In the genomic region with DNA sequence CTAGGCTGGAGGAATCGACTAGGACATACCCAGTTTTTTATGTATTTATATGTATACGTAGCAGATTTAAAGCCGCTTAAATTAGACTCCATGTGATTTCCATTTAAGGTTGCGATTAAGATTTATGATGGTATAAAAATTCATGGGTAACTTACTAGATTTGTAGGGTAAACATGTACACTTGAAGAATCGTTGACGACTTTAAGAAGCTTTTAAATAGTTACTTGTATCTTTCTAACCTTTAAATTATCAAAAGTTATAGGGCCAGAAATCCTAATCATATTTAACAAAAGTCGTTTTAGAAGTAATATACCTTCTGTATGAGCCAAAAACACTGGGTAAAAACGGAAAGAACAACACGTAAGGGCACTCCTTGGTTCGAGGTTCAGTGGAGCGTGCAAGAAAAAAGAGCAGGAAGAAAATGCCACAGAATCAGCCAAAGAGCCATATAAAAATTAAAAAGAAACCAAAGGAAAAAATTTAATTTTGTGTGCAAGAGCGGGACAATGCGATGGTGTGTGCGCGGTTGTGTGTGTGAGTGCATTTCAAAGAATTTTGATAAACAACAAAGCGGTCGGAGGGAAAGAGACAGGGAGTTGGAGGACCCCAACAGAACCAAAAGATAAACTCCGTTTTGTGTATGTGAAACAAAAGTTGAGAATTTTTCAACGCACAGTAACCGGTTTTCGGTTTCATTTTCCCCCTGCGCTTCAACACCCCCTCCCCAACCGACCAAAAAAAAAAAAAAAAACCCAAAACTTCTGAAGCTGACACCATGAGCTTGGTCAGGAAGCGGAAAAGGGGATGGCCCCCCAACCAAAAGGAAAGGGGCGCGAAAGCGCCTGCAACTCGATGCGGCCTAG, we compare ENCODE assay signal across 6 fruit fly cellular contexts.
A peak's percentile ranks its signal among the peaks of the same experiment; 100 is the strongest.
TF ChIP-seq lines count a peak whose summit lies in the region.

No protein-coding gene starts in this region.

- no peak for TF ChIP-seq CTCF in whole organism, embryonic (GFP tag; optimal IDR thresholded peaks at IDR 0.05; lab: Kevin White, UChicago)

TF ChIP-seq in whole organism, 6 proteins besides CTCF, POLR2A, EP300 and RAD21:
- TF ChIP-seq Dll (optimal IDR thresholded peaks at IDR 0.05; lab: Kevin White, UChicago) (no peak), pan (optimal IDR thresholded peaks at IDR 0.05; lab: Kevin White, UChicago) (peak; percentile 88)

TF ChIP-seq in whole organism, adult, 20 proteins besides CTCF, POLR2A, EP300 and RAD21:
- TF ChIP-seq Clk (GFP tag; optimal IDR thresholded peaks at IDR 0.05; lab: Kevin White, UChicago) (no peak), tj (GFP tag; optimal IDR thresholded peaks at IDR 0.05; lab: Kevin White, UChicago) (peak; percentile 79)

TF ChIP-seq in whole organism, embryonic, 481 proteins besides CTCF, POLR2A, EP300 and RAD21 (continues in another document):
- TF ChIP-seq gsb-n (tag; optimal IDR thresholded peaks at IDR 0.05; lab: Kevin White, UChicago): peak; percentile 35
- TF ChIP-seq CG17361 (GFP tag; IDR thresholded peaks at IDR 0.05; lab: Robert Waterston, UW): peak; percentile 59; the same call in 2 of the 3 replicates
- peak; percentile 57 for TF ChIP-seq cg (GFP tag; optimal IDR thresholded peaks at IDR 0.05; lab: Kevin White, UChicago)
- peak; percentile 4 for TF ChIP-seq pnt (GFP tag; optimal IDR thresholded peaks at IDR 0.05; lab: Kevin White, UChicago)
- TF ChIP-seq Mad (GFP tag; optimal IDR thresholded peaks at IDR 0.05; lab: Kevin White, UChicago): no peak
- TF ChIP-seq CG8359 (GFP tag; optimal IDR thresholded peaks at IDR 0.05; lab: Kevin White, UChicago; ENCODE audit: borderline replicate concordance): peak; percentile 9
- peak; percentile 63 for TF ChIP-seq D19B (GFP tag; optimal IDR thresholded peaks at IDR 0.05; lab: Kevin White, UChicago)
- no peak for TF ChIP-seq Fer2 (tag; optimal IDR thresholded peaks at IDR 0.05; lab: Kevin White, UChicago)
- TF ChIP-seq CG9727 (GFP tag; optimal IDR thresholded peaks at IDR 0.05; lab: Kevin White, UChicago): peak; percentile 64
- peak; percentile 14 for TF ChIP-seq Oli (tag; optimal IDR thresholded peaks at IDR 0.05; lab: Kevin White, UChicago)
- peak in 1 of 3 experiments; percentile 63 for TF ChIP-seq lola (GFP tag; optimal IDR thresholded peaks at IDR 0.05; lab: Kevin White, UChicago)
- TF ChIP-seq pb (GFP tag; optimal IDR thresholded peaks at IDR 0.05; lab: Kevin White, UChicago): no peak
- TF ChIP-seq CG15601 (tag; optimal IDR thresholded peaks at IDR 0.05; lab: Kevin White, UChicago): peak; percentile 5
- TF ChIP-seq CG14710 (tag; optimal IDR thresholded peaks at IDR 0.05; lab: Kevin White, UChicago): peak; percentile 56
- peak; percentile 55 for TF ChIP-seq sqz (GFP tag; optimal IDR thresholded peaks at IDR 0.05; lab: Kevin White, UChicago)
- TF ChIP-seq gem (tag; optimal IDR thresholded peaks at IDR 0.05; lab: Kevin White, UChicago): peak; percentile 50
- TF ChIP-seq dmrt11E (tag; optimal IDR thresholded peaks at IDR 0.05; lab: Kevin White, UChicago): peak; percentile 68
- no peak for TF ChIP-seq CG5245 (GFP tag; optimal IDR thresholded peaks at IDR 0.05; lab: Kevin White, UChicago)

TF ChIP-seq in whole organism, prepupa, 60 proteins besides CTCF, POLR2A, EP300 and RAD21 (continues in another document):
- TF ChIP-seq Hr38 (GFP tag; optimal IDR thresholded peaks at IDR 0.05; lab: Kevin White, UChicago) (no peak), CG6163 (GFP tag; IDR thresholded peaks at IDR 0.05; lab: Robert Waterston, UW) (no peak), Eip93F (GFP tag; optimal IDR thresholded peaks at IDR 0.05; lab: Kevin White, UChicago) (no peak), dac (GFP tag; optimal IDR thresholded peaks at IDR 0.05; lab: Kevin White, UChicago) (peak; percentile 0), CG1621 (tag; optimal IDR thresholded peaks at IDR 0.05; lab: Kevin White, UChicago) (peak; percentile 15), CG10669 (GFP tag; optimal IDR thresholded peaks at IDR 0.05; lab: Kevin White, UChicago) (peak; percentile 74), CG6808 (GFP tag; optimal IDR thresholded peaks at IDR 0.05; lab: Kevin White, UChicago) (peak; percentile 71), CG31627 (GFP tag; optimal IDR thresholded peaks at IDR 0.05; lab: Kevin White, UChicago) (peak; percentile 67), CG9139 (GFP tag; optimal IDR thresholded peaks at IDR 0.05; lab: Kevin White, UChicago) (peak; percentile 12), Sox15 (GFP tag; optimal IDR thresholded peaks at IDR 0.05; lab: Kevin White, UChicago) (peak; percentile 45), CG6854 (GFP tag; optimal IDR thresholded peaks at IDR 0.05; lab: Kevin White, UChicago) (peak; percentile 62), eg (GFP tag; IDR thresholded peaks at IDR 0.05; lab: Robert Waterston, UW) (no peak), Hr4 (GFP tag; optimal IDR thresholded peaks at IDR 0.05; lab: Kevin White, UChicago) (peak; percentile 51), cyc (GFP tag; optimal IDR thresholded peaks at IDR 0.05; lab: Kevin White, UChicago) (peak; percentile 74), acj6 (GFP tag; optimal IDR thresholded peaks at IDR 0.05; lab: Kevin White, UChicago) (peak; percentile 64), CG10631 (GFP tag; optimal IDR thresholded peaks at IDR 0.05; lab: Kevin White, UChicago) (peak; percentile 74), CG34406 (GFP tag; optimal IDR thresholded peaks at IDR 0.05; lab: Kevin White, UChicago) (peak; percentile 50), fd59A (GFP tag; optimal IDR thresholded peaks at IDR 0.05; lab: Kevin White, UChicago) (peak; percentile 54), dsx (GFP tag; optimal IDR thresholded peaks at IDR 0.05; lab: Kevin White, UChicago; ENCODE audit: poor library complexity, severe bottlenecking) (peak; percentile 61)

TF ChIP-seq in whole organism, pupa, 21 proteins besides CTCF, POLR2A, EP300 and RAD21:
- TF ChIP-seq CG9948 (tag; optimal IDR thresholded peaks at IDR 0.05; lab: Kevin White, UChicago): peak; percentile 65
- TF ChIP-seq CG10348 (GFP tag; IDR thresholded peaks at IDR 0.05; lab: Robert Waterston, UW): no peak
- TF ChIP-seq rn (GFP tag; IDR thresholded peaks at IDR 0.05; lab: Robert Waterston, UW): no peak
- TF ChIP-seq Pif1B (GFP tag; optimal IDR thresholded peaks at IDR 0.05; lab: Kevin White, UChicago): peak; percentile 75
- peak; percentile 78 for TF ChIP-seq CG8301 (tag; optimal IDR thresholded peaks at IDR 0.05; lab: Kevin White, UChicago)
- TF ChIP-seq EcR (GFP tag; optimal IDR thresholded peaks at IDR 0.05; lab: Kevin White, UChicago): peak; percentile 48
- no peak for TF ChIP-seq fd96Ca (GFP tag; IDR thresholded peaks at IDR 0.05; lab: Robert Waterston, UW)
- TF ChIP-seq CG14655 (GFP tag; optimal IDR thresholded peaks at IDR 0.05; lab: Kevin White, UChicago): peak; percentile 83
- peak; percentile 12; the same call in 1 of the 2 replicates for TF ChIP-seq CG12605 (GFP tag; IDR thresholded peaks at IDR 0.05; lab: Robert Waterston, UW)
- TF ChIP-seq gl (tag; optimal IDR thresholded peaks at IDR 0.05; lab: Kevin White, UChicago): peak; percentile 46
- TF ChIP-seq CG34367 (tag; optimal IDR thresholded peaks at IDR 0.05; lab: Kevin White, UChicago): peak; percentile 47
- peak; percentile 43 for TF ChIP-seq Snoo (tag; optimal IDR thresholded peaks at IDR 0.05; lab: Kevin White, UChicago)
- peak; percentile 20; the same call in 1 of the 3 replicates for TF ChIP-seq CG4496 (GFP tag; IDR thresholded peaks at IDR 0.05; lab: Robert Waterston, UW)
- peak; percentile 79 for TF ChIP-seq CG8159 (tag; optimal IDR thresholded peaks at IDR 0.05; lab: Kevin White, UChicago)
- peak; percentile 66 for TF ChIP-seq CG15710 (tag; optimal IDR thresholded peaks at IDR 0.05; lab: Kevin White, UChicago)
- peak; percentile 21 for TF ChIP-seq D1 (tag; optimal IDR thresholded peaks at IDR 0.05; lab: Kevin White, UChicago)
- peak; percentile 69 for TF ChIP-seq Pif1A (GFP tag; optimal IDR thresholded peaks at IDR 0.05; lab: Kevin White, UChicago)
- peak; percentile 70 for TF ChIP-seq CG17806 (tag; optimal IDR thresholded peaks at IDR 0.05; lab: Kevin White, UChicago)
- TF ChIP-seq CG13204 (GFP tag; optimal IDR thresholded peaks at IDR 0.05; lab: Kevin White, UChicago): peak; percentile 41
- no peak for TF ChIP-seq CG32121 (GFP tag; IDR thresholded peaks at IDR 0.05; lab: Robert Waterston, UW)
- no peak for TF ChIP-seq Ets98B (GFP tag; IDR thresholded peaks at IDR 0.05; lab: Robert Waterston, UW)

TF ChIP-seq in whole organism, wandering third instar larva, 38 proteins besides CTCF, POLR2A, EP300 and RAD21 (continues in another document):
- TF ChIP-seq GATAd (GFP tag; optimal IDR thresholded peaks at IDR 0.05; lab: Kevin White, UChicago) (no peak), lola (GFP tag; optimal IDR thresholded peaks at IDR 0.05; lab: Kevin White, UChicago) (no peak), Abd-B (GFP tag; optimal IDR thresholded peaks at IDR 0.05; lab: Kevin White, UChicago) (no peak), woc (GFP tag; optimal IDR thresholded peaks at IDR 0.05; lab: Kevin White, UChicago) (peak; percentile 88), sv (GFP tag; optimal IDR thresholded peaks at IDR 0.05; lab: Kevin White, UChicago) (no peak), N (GFP tag; optimal IDR thresholded peaks at IDR 0.05; lab: Kevin White, UChicago) (no peak), Dfd (GFP tag; optimal IDR thresholded peaks at IDR 0.05; lab: Kevin White, UChicago) (no peak), CG9705 (GFP tag; optimal IDR thresholded peaks at IDR 0.05; lab: Kevin White, UChicago) (no peak), tai (GFP tag; optimal IDR thresholded peaks at IDR 0.05; lab: Kevin White, UChicago) (no peak), brk (GFP tag; optimal IDR thresholded peaks at IDR 0.05; lab: Kevin White, UChicago) (peak; percentile 34), CrebA (GFP tag; optimal IDR thresholded peaks at IDR 0.05; lab: Kevin White, UChicago; ENCODE audit: borderline replicate concordance) (no peak), dsf (GFP tag; optimal IDR thresholded peaks at IDR 0.05; lab: Kevin White, UChicago; ENCODE audit: borderline replicate concordance) (no peak), foxo (GFP tag; optimal IDR thresholded peaks at IDR 0.05; lab: Kevin White, UChicago) (peak in 1 of 2 experiments; percentile 66), ey (GFP tag; optimal IDR thresholded peaks at IDR 0.05; lab: Kevin White, UChicago) (peak; percentile 50), OdsH (GFP tag; optimal IDR thresholded peaks at IDR 0.05; lab: Kevin White, UChicago) (peak; percentile 41), Hnf4 (GFP tag; optimal IDR thresholded peaks at IDR 0.05; lab: Kevin White, UChicago) (peak; percentile 42), CG32264 (GFP tag; optimal IDR thresholded peaks at IDR 0.05; lab: Kevin White, UChicago) (no peak), HLH106 (tag; optimal IDR thresholded peaks at IDR 0.05; lab: Kevin White, UChicago) (peak; percentile 61), Myc (optimal IDR thresholded peaks at IDR 0.05; lab: Kevin White, UChicago) (no peak), h (GFP tag; optimal IDR thresholded peaks at IDR 0.05; lab: Kevin White, UChicago) (peak; percentile 71), Sp1 (GFP tag; optimal IDR thresholded peaks at IDR 0.05; lab: Kevin White, UChicago) (peak; percentile 69), Jra (GFP tag; optimal IDR thresholded peaks at IDR 0.05; lab: Kevin White, UChicago) (peak; percentile 39), Hr78 (GFP tag; optimal IDR thresholded peaks at IDR 0.05; lab: Kevin White, UChicago) (no peak), Vsx2 (GFP tag; optimal IDR thresholded peaks at IDR 0.05; lab: Kevin White, UChicago; ENCODE audit: partially characterized antibody) (no peak)
